Fruit fly (Drosophila melanogaster) ovary, adult (tissue): ENCODE measurements around the gene Pisd.
A peak's percentile ranks its signal among the peaks of the same experiment; 100 is the strongest.

Source experiments
- CG17801 ChIP-seq: fragments of 200-800 bp; optimal IDR thresholded peaks from 2 replicates; lab custom pipeline; 2019; ENCODE audit warnings: missing biosample characterization, mild to moderate bottlenecking, missing genetic modification characterization, moderate library complexity; ENCODE audit not compliant: partially characterized antibody

Gene Pisd

DNA sequence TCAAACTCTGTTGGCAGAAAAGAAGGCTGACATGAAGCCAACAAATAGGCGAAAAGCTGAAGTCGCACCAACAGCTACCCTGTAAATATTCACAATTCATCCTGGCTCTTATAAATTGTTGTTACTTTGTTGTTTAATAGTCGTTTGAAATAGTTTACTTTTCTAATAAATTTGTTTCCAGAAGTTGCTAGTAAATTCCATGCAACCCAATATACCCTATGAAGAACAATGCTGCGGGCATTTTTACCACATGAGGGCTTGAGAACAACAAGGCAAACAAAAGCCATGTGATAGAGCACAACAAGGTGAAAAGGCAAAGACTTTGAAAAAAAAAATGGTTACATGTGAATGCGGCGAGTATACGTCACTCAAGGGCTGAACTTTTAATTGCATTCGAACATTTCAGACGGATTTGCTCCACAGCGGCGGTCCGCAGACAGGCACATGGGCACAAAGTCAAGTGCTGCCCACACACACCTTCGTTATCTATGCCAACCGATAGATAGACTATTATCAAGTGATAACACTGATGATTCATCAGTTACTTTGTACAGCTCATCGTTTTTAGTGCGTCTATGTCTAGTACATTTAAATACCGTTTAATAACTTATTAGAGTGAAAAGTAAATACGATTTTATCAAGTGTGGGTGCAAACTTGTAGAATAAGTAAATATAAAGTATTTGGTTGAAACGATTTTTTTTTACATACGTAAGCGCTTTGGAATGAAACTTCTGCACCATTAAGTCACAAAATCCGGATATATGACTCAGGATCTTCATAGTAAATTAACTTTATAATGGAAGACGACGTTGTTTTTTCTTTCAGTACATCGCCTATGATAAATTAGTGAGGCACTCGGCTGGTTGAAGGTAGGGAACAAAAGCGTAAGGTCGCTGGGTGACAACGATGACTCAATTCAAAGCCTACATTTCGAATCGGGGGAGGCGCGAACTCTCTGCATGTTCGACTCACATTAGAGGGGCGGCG, 48.8 kb downstream of the Pisd start:
- TF ChIP-seq CG17801: peak; percentile 60

DNA sequence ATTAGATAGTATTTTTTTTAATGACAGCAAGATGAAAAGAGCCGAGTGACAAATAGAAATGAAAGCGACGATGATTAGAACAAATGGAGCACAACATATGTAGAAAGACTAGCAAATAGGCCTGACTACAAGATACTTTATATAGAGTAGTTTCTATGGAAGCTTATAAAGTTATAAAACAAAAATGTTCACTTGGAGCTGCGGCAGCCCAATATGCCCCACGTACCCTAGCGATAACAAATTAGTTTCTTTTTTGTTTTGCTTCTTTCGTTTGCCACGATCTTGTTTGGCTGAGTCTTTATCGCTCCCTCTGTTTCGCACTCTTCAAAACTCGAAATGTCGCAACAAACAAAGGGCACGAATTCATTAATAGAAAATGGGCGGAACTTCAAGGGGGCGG, 50.1 kb downstream of the Pisd start:
- TF ChIP-seq CG17801: no peak

DNA sequence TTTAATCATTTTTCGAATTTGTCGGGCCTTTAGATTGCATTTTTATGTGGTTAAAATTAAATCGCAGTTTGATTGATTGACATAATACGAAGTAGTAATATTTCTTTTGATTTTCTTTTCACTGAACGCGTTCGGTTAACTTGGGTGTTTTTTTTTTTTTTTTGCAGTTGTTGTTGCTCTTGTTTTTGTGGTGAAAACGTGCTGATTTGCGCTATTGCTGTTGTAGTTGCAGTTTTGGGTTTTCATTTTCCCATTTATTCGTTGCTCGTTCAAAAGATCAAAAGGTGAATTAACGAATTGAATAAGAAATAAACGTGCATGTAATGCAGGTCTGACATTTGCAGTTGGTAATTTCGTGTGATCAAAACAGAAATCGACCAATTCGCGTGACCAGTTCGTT, 50.9 kb downstream of the Pisd start:
- TF ChIP-seq CG17801: peak; percentile 74

DNA sequence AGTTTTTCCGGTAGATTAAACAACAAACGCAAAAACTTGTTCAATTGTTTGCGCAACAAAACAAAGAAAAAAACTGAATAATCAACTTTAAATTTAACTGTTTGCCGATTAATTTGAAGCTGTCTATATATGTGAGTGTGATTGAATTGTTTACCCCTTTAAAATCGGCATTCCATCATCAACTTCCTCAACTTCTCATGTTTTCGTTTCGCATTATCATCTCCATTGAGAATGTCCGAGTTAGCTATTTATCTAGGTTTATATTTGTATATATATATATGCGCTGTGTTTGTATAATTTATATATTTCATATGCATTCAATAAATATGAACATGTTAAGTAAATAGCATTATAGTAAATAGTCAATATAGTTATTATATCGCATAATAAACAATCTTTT, 51.8 kb downstream of the Pisd start:
- TF ChIP-seq CG17801: no peak
